Worm (Caenorhabditis elegans) whole organism, L4 larva: ENCODE measurements around the gene clec-164.
A peak's percentile ranks its signal among the peaks of the same experiment; 100 is the strongest.

Experiments used
- F44E2.7 ChIP-seq: fragments of 200-800 bp; sonication (Bioruptor generic); IDR thresholded peaks from 2 replicates; pipeline ENCODE4 v2.1.2; 2022; ENCODE audit warnings: missing genetic modification characterization, missing compliant biosample characterization
- R02D3.7 ChIP-seq: fragments of 150-350 bp; sonication (generic microtip); optimal IDR thresholded peaks from 3 replicates; lab custom pipeline; 2014; ENCODE audit warnings: missing biosample characterization, missing genetic modification characterization
- aha-1 ChIP-seq: fragments of 150-350 bp; peaks from one replicate; lab custom pipeline; 2014; ENCODE audit warnings: missing biosample characterization, missing genetic modification characterization
- arid-1 ChIP-seq: fragments of 200-800 bp; sonication (Bioruptor generic); conservative IDR thresholded peaks from 2 replicates; pipeline ENCODE4 v1.3.6; 2022; ENCODE audit warnings: missing genetic modification reagents, missing genetic modification characterization, missing compliant biosample characterization
- ceh-32 ChIP-seq: sonication (generic microtip); optimal IDR thresholded peaks from 2 replicates; lab custom pipeline; 2016; ENCODE audit warnings: mild to moderate bottlenecking, missing genetic modification characterization, missing compliant biosample characterization; ENCODE audit not compliant: poor library complexity
- ces-1 ChIP-seq: fragments of 150-350 bp; sonication (generic microtip); optimal IDR thresholded peaks from 4 replicates; lab custom pipeline; 2014; ENCODE audit warnings: missing biosample characterization, missing genetic modification reagents, missing genetic modification characterization
- ctbp-1 ChIP-seq: fragments of 200-800 bp; sonication (Bioruptor generic); IDR thresholded peaks from 2 replicates; pipeline ENCODE4 v1.3.6; 2022; ENCODE audit warnings: missing genetic modification reagents, missing genetic modification characterization, missing compliant biosample characterization
- daf-19 ChIP-seq: fragments of 200-800 bp; sonication (Bioruptor generic); conservative IDR thresholded peaks from 2 replicates; pipeline ENCODE4 v1.3.6; 2022; ENCODE audit warnings: missing genetic modification characterization, missing compliant biosample characterization
- dmd-8 ChIP-seq: fragments of 200-800 bp; sonication (Bioruptor generic); IDR thresholded peaks from 2 replicates; pipeline ENCODE4 v1.3.6; 2022; ENCODE audit warnings: missing genetic modification characterization, missing compliant biosample characterization
- dpl-1 ChIP-seq: fragments of 150-350 bp; optimal IDR thresholded peaks from 2 replicates; lab custom pipeline; 2014; ENCODE audit warnings: missing biosample characterization, missing genetic modification reagents, missing genetic modification characterization
- dve-1 ChIP-seq: sonication (generic microtip); optimal IDR thresholded peaks from 2 replicates; lab custom pipeline; 2017; ENCODE audit warnings: antibody characterized with exemption, mild to moderate bottlenecking, missing genetic modification characterization, missing compliant biosample characterization; ENCODE audit not compliant: insufficient read depth
- egl-43 ChIP-seq: fragments of 200-800 bp; sonication (Bioruptor generic); IDR thresholded peaks from 2 replicates; pipeline ENCODE4 v1.3.6; 2022; ENCODE audit warnings: missing genetic modification reagents, missing genetic modification characterization, missing compliant biosample characterization
- hmg-1.1 ChIP-seq: fragments of 200-800 bp; sonication (Bioruptor generic); IDR thresholded peaks from 2 replicates; pipeline ENCODE4 v1.3.6; 2022; ENCODE audit warnings: missing genetic modification reagents, missing genetic modification characterization, missing compliant biosample characterization
- jun-1 ChIP-seq: fragments of 150-350 bp; optimal IDR thresholded peaks from 2 replicates; lab custom pipeline; 2014; ENCODE audit warnings: missing biosample characterization, missing genetic modification reagents, missing genetic modification characterization
- lim-7 ChIP-seq: fragments of 200-800 bp; sonication (Bioruptor generic); IDR thresholded peaks from 2 replicates; pipeline ENCODE4 v1.3.6; 2022; ENCODE audit warnings: missing genetic modification characterization, missing compliant biosample characterization
- lin-1 ChIP-seq: fragments of 200-800 bp; sonication (Bioruptor generic); IDR thresholded peaks from 2 replicates; pipeline ENCODE4 v1.3.6; 2022; ENCODE audit warnings: missing genetic modification reagents, missing genetic modification characterization, missing compliant biosample characterization
- lin-29 ChIP-seq: fragments of 200-800 bp; sonication (Bioruptor generic); IDR thresholded peaks from 2 replicates; pipeline ENCODE4 v1.3.6; 2022; ENCODE audit warnings: missing genetic modification reagents, missing genetic modification characterization, missing compliant biosample characterization
- lin-38 ChIP-seq: fragments of 200-800 bp; sonication (Bioruptor generic); IDR thresholded peaks from 2 replicates; pipeline ENCODE4 v1.3.6; 2022; ENCODE audit warnings: missing genetic modification reagents, missing genetic modification characterization, missing compliant biosample characterization
- lin-39 ChIP-seq: fragments of 150-350 bp; optimal IDR thresholded peaks from 2 replicates; lab custom pipeline; 2014; ENCODE audit warnings: missing biosample characterization, missing genetic modification reagents, missing genetic modification characterization
- mdt-29 ChIP-seq: fragments of 200-800 bp; sonication (Bioruptor generic); IDR thresholded peaks from 2 replicates; pipeline ENCODE4 v1.3.6; 2022; ENCODE audit warnings: missing genetic modification reagents, missing genetic modification characterization, missing compliant biosample characterization
- mep-1 ChIP-seq: fragments of 150-350 bp; sonication (generic microtip); optimal IDR thresholded peaks from 3 replicates; lab custom pipeline; 2014; ENCODE audit warnings: missing biosample characterization, missing genetic modification characterization
- nhr-102 ChIP-seq: sonication (generic microtip); optimal IDR thresholded peaks from 2 replicates; lab custom pipeline; 2016; ENCODE audit warnings: mild to moderate bottlenecking, missing genetic modification characterization, moderate library complexity, missing compliant biosample characterization
- nhr-111 ChIP-seq: fragments of 200-800 bp; sonication (Bioruptor generic); optimal IDR thresholded peaks from 2 replicates; lab custom pipeline; 2018; ENCODE audit warnings: mild to moderate bottlenecking, missing genetic modification characterization, missing compliant biosample characterization
- nhr-28 ChIP-seq: fragments of 150-350 bp; optimal IDR thresholded peaks from 2 replicates; lab custom pipeline; 2014; ENCODE audit warnings: missing biosample characterization, missing genetic modification characterization
- set-16 ChIP-seq: fragments of 200-800 bp; sonication (Bioruptor generic); IDR thresholded peaks from 2 replicates; pipeline ENCODE4 v1.3.6; 2022; ENCODE audit warnings: missing genetic modification reagents, missing genetic modification characterization, missing compliant biosample characterization
- unc-62 ChIP-seq, 3 experiments: fragments of 150-350 bp in 1 of 3; sonication (generic microtip); optimal IDR thresholded peaks in 2 of 3; peaks in 1 of 3; 1 replicate in 1 of 3; 2 replicates in 2 of 3; lab custom pipeline; 2014 to 2017; ENCODE audit warnings: missing biosample characterization in 3 of 3, missing genetic modification characterization in 3 of 3, missing genetic modification reagents in 3 of 3, missing genotype in 1 of 3
- zfp-2 ChIP-seq: sonication (generic microtip); optimal IDR thresholded peaks from 2 replicates; lab custom pipeline; 2016; ENCODE audit warnings: mild to moderate bottlenecking, missing genetic modification characterization, missing compliant biosample characterization
- zfp-3 ChIP-seq: fragments of 200-800 bp; sonication (Bioruptor generic); conservative IDR thresholded peaks from 2 replicates; pipeline ENCODE4 v1.3.6; 2022; ENCODE audit warnings: missing genetic modification reagents, missing genetic modification characterization, missing compliant biosample characterization
- zip-2 ChIP-seq: fragments of 150-350 bp; optimal IDR thresholded peaks from 2 replicates; lab custom pipeline; 2014; ENCODE audit warnings: missing biosample characterization, missing genetic modification characterization
- ztf-7 ChIP-seq: fragments of 150-350 bp; optimal IDR thresholded peaks from 2 replicates; lab custom pipeline; 2014; ENCODE audit warnings: missing biosample characterization, missing genetic modification characterization

The clec-164 gene

ce11 chrIV:754357-754972, 38.0 kb downstream of the clec-164 start:
- no peak for TF ChIP-seq daf-19 (GFP tag; lab: Robert Waterston, UW)
- no peak for TF ChIP-seq unc-62 (GFP tag; optimal IDR thresholded peaks at IDR 0.05 in 1 of 2; lab: Kevin White, UChicago)
- TF ChIP-seq unc-62 (tag; optimal IDR thresholded peaks at IDR 0.05; lab: Kevin White, UChicago) = no peak
- TF ChIP-seq zfp-2 (tag; lab: Kevin White, UChicago) = no peak
- no peak for TF ChIP-seq ctbp-1 (GFP tag; lab: Robert Waterston, UW)
- TF ChIP-seq lin-29 (GFP tag; lab: Robert Waterston, UW) = no peak
- no peak for TF ChIP-seq egl-43 (GFP tag; lab: Robert Waterston, UW)
- TF ChIP-seq lim-7 (GFP tag; lab: Robert Waterston, UW) = no peak
- TF ChIP-seq set-16 = no peak
- TF ChIP-seq aha-1 (tag; lab: Kevin White, UChicago) = peak; percentile 94
- TF ChIP-seq, all 104 proteins: peak for 1

ce11 chrIV:756421-756820, 40.0 kb downstream of the clec-164 start, which contains the start of gene srt-23:
TSS of gene srt-23 (plus strand) at chrIV:756721.
- TF ChIP-seq aha-1 (tag; lab: Kevin White, UChicago) (no peak), ceh-32 (tag; lab: Kevin White, UChicago) (no peak), mdt-29 (no peak), ces-1 (no peak), R02D3.7 (tag; lab: Kevin White, UChicago) (no peak), zfp-3 (no peak), zip-2 (no peak), jun-1 (tag; lab: Kevin White, UChicago) (no peak), lin-38 (GFP tag; lab: Robert Waterston, UW) (no peak), arid-1 (GFP tag; lab: Robert Waterston, UW) (no peak), dve-1 (tag; lab: Kevin White, UChicago) (no peak), nhr-111 (GFP tag; lab: Kevin White, UChicago) (no peak), lin-39 (tag; lab: Kevin White, UChicago) (no peak)

ce11 chrIV:756956-757355, 40.5 kb downstream of the clec-164 start:
- peak; percentile 38 for TF ChIP-seq aha-1 (tag; lab: Kevin White, UChicago)
- no peak for TF ChIP-seq mep-1
- no peak for TF ChIP-seq dmd-8 (GFP tag; lab: Robert Waterston, UW)
- no peak for TF ChIP-seq jun-1 (tag; lab: Kevin White, UChicago)
- no peak for TF ChIP-seq nhr-102 (tag; lab: Kevin White, UChicago)
- no peak for TF ChIP-seq lin-1 (GFP tag; lab: Robert Waterston, UW)
- peak in 1 of 2 experiments; percentile 94 for TF ChIP-seq unc-62 (GFP tag; optimal IDR thresholded peaks at IDR 0.05 in 1 of 2; lab: Kevin White, UChicago)
- no peak for TF ChIP-seq unc-62 (tag; optimal IDR thresholded peaks at IDR 0.05; lab: Kevin White, UChicago)

ce11 chrIV:757548-757947, 41.1 kb downstream of the clec-164 start:
- TF ChIP-seq ztf-7 (no peak), dpl-1 (no peak), R02D3.7 (tag; lab: Kevin White, UChicago) (no peak), unc-62 (GFP tag; optimal IDR thresholded peaks at IDR 0.05 in 1 of 2; lab: Kevin White, UChicago) (peak in 1 of 2 experiments; percentile 47), unc-62 (tag; optimal IDR thresholded peaks at IDR 0.05; lab: Kevin White, UChicago) (no peak), aha-1 (tag; lab: Kevin White, UChicago) (peak; percentile 63), F44E2.7 (GFP tag; lab: Robert Waterston, UW) (no peak)
- TF ChIP-seq, all 104 proteins: peak for 2

ce11 chrIV:760267-760666, 43.8 kb downstream of the clec-164 start, which contains the start of gene gst-40:
TSS of gene gst-40 (plus strand) at chrIV:760502.
- TF ChIP-seq aha-1 (tag; lab: Kevin White, UChicago) (peak; percentile 63), hmg-1.1 (GFP tag; lab: Robert Waterston, UW) (0 out of 2 replicates have a peak, but pooled peaks have one; percentile 26), nhr-28 (tag; lab: Kevin White, UChicago) (no peak)
